Worm (Caenorhabditis elegans) whole organism, L3 larva: ENCODE results near the gene K04C2.2.

ENCODE experiments used
- R02D3.7 ChIP-seq: fragments of 150-350 bp; optimal IDR thresholded peaks from 2 replicates; lab custom pipeline; 2014; ENCODE audit warnings: missing biosample characterization, missing genetic modification characterization
- ZK546.5 ChIP-seq: sonication (generic microtip); optimal IDR thresholded peaks from 2 replicates; lab custom pipeline; 2017; ENCODE audit warnings: missing biosample characterization, missing genetic modification characterization
- ama-1 ChIP-seq: fragments of 150-350 bp; optimal IDR thresholded peaks from 2 replicates; lab custom pipeline; 2018
- ceh-82 ChIP-seq: fragments of 150-350 bp; optimal IDR thresholded peaks from 2 replicates; lab custom pipeline; 2014; ENCODE audit warnings: missing biosample characterization, missing genetic modification characterization
- ceh-9 ChIP-seq: sonication (generic microtip); optimal IDR thresholded peaks from 2 replicates; lab custom pipeline; 2018; ENCODE audit warnings: missing biosample characterization, missing genetic modification characterization
- daf-12 ChIP-seq: fragments of 150-350 bp; optimal IDR thresholded peaks from 2 replicates; lab custom pipeline; 2014; ENCODE audit warnings: missing biosample characterization, missing genetic modification reagents, missing genetic modification characterization
- elt-2 ChIP-seq: sonication (generic microtip); optimal IDR thresholded peaks from 2 replicates; lab custom pipeline; 2016; ENCODE audit warnings: missing genetic modification reagents, mild to moderate bottlenecking, missing genetic modification characterization, missing compliant biosample characterization
- elt-3 ChIP-seq, 3 experiments: fragments of 150-350 bp in 1 of 3; sonication (generic microtip) in 2 of 3; optimal IDR thresholded peaks; 2 replicates in 2 of 3; 4 replicates in 1 of 3; lab custom pipeline; 2014 to 2017; ENCODE audit warnings: missing biosample characterization in 3 of 3, missing genetic modification characterization in 3 of 3
- eor-1 ChIP-seq, 2 experiments: fragments of 150-350 bp; optimal IDR thresholded peaks; 2 replicates each; lab custom pipeline; 2014 to 2018; ENCODE audit warnings: missing biosample characterization in 2 of 2, missing genetic modification characterization in 2 of 2
- fkh-2 ChIP-seq: fragments of 150-350 bp; optimal IDR thresholded peaks from 2 replicates; lab custom pipeline; 2014; ENCODE audit warnings: missing biosample characterization, missing genetic modification reagents, missing genetic modification characterization
- fos-1 ChIP-seq: fragments of 150-350 bp; optimal IDR thresholded peaks from 2 replicates; lab custom pipeline; 2014; ENCODE audit warnings: missing biosample characterization, missing genetic modification characterization
- jun-1 ChIP-seq: fragments of 150-350 bp; optimal IDR thresholded peaks from 2 replicates; lab custom pipeline; 2014; ENCODE audit warnings: missing biosample characterization, missing genetic modification reagents, missing genetic modification characterization
- lsy-12 ChIP-seq: sonication (generic microtip); optimal IDR thresholded peaks from 2 replicates; lab custom pipeline; 2016; ENCODE audit warnings: mild to moderate bottlenecking, missing genetic modification characterization, missing compliant biosample characterization
- nfya-1 ChIP-seq: sonication (generic microtip); optimal IDR thresholded peaks from 2 replicates; lab custom pipeline; 2017; ENCODE audit warnings: missing genetic modification characterization, mild to moderate bottlenecking, missing compliant biosample characterization, antibody characterized with exemption, moderate library complexity; ENCODE audit not compliant: insufficient read depth
- nhr-11 ChIP-seq: fragments of 150-350 bp; optimal IDR thresholded peaks from 2 replicates; lab custom pipeline; 2014; ENCODE audit warnings: missing biosample characterization, missing genetic modification characterization
- nhr-12 ChIP-seq: fragments of 150-350 bp; optimal IDR thresholded peaks from 2 replicates; lab custom pipeline; 2014; ENCODE audit warnings: missing biosample characterization, missing genetic modification characterization
- nhr-23 ChIP-seq: fragments of 150-350 bp; optimal IDR thresholded peaks from 2 replicates; lab custom pipeline; 2014; ENCODE audit warnings: missing biosample characterization, missing genetic modification reagents, missing genetic modification characterization
- nhr-25 ChIP-seq: sonication (generic microtip); optimal IDR thresholded peaks from 2 replicates; lab custom pipeline; 2017; ENCODE audit warnings: missing biosample characterization, missing genetic modification characterization
- nhr-28 ChIP-seq: fragments of 150-350 bp; optimal IDR thresholded peaks from 2 replicates; lab custom pipeline; 2014; ENCODE audit warnings: missing biosample characterization, missing genetic modification characterization
- nhr-67 ChIP-seq: fragments of 150-350 bp; optimal IDR thresholded peaks from 2 replicates; lab custom pipeline; 2014; ENCODE audit warnings: missing biosample characterization, missing genetic modification characterization
- nhr-76 ChIP-seq: fragments of 150-350 bp; sonication (generic microtip); optimal IDR thresholded peaks from 5 replicates; lab custom pipeline; 2014; ENCODE audit warnings: missing biosample characterization, missing genetic modification characterization
- pha-4 ChIP-seq: fragments of 150-350 bp; optimal IDR thresholded peaks from 2 replicates; lab custom pipeline; 2014; ENCODE audit warnings: missing biosample characterization, missing genetic modification reagents, missing genetic modification characterization
- sea-2 ChIP-seq: fragments of 150-350 bp; sonication (generic microtip); optimal IDR thresholded peaks from 4 replicates; lab custom pipeline; 2014; ENCODE audit warnings: missing biosample characterization, missing genetic modification reagents, missing genetic modification characterization
- skn-1 ChIP-seq: fragments of 150-350 bp; optimal IDR thresholded peaks from 2 replicates; lab custom pipeline; 2014; ENCODE audit warnings: missing biosample characterization, missing genetic modification characterization
- unc-62 ChIP-seq: fragments of 150-350 bp; sonication (generic microtip); optimal IDR thresholded peaks from 4 replicates; lab custom pipeline; 2014; ENCODE audit warnings: missing biosample characterization, missing genetic modification reagents, missing genetic modification characterization
- ztf-11 ChIP-seq: fragments of 150-350 bp; optimal IDR thresholded peaks from 2 replicates; lab custom pipeline; 2014; ENCODE audit warnings: missing biosample characterization, missing genetic modification characterization
- ztf-4 ChIP-seq: fragments of 150-350 bp; optimal IDR thresholded peaks from 2 replicates; lab custom pipeline; 2014; ENCODE audit warnings: missing biosample characterization, missing genetic modification characterization

K04C2.2 gene

ce11 chrIII:6931896-6932295 lies 42.3 kb downstream of the K04C2.2 start, which contains the start of gene byn-1:
Gene byn-1 (plus strand): TSS chrIII:6932001.
- no peak for TF ChIP-seq sea-2 (GFP tag; lab: Kevin White, UChicago)
- no peak for TF ChIP-seq daf-12 (tag; lab: Kevin White, UChicago)
- TF ChIP-seq nhr-28: no peak
- TF ChIP-seq nhr-11 (tag; lab: Kevin White, UChicago): no peak
- TF ChIP-seq jun-1: no peak
- TF ChIP-seq ceh-82 (tag; lab: Kevin White, UChicago): no peak
- no peak for TF ChIP-seq nhr-23 (tag; lab: Kevin White, UChicago)
- TF ChIP-seq ceh-9: no peak
- TF ChIP-seq ztf-4: no peak
- no peak for TF ChIP-seq nhr-67 (tag; lab: Kevin White, UChicago)
- TF ChIP-seq fkh-2 (tag; lab: Kevin White, UChicago): no peak
- TF ChIP-seq R02D3.7: no peak
- TF ChIP-seq fos-1 (tag; lab: Kevin White, UChicago): no peak

- TF ChIP-seq elt-2 (tag; lab: Kevin White, UChicago) (no peak), unc-62 (GFP tag; lab: Kevin White, UChicago) (no peak), ztf-4 (no peak), ztf-11 (tag; lab: Kevin White, UChicago) (no peak), fos-1 (tag; lab: Kevin White, UChicago) (no peak), nhr-12 (tag; lab: Kevin White, UChicago) (no peak), lsy-12 (tag; lab: Kevin White, UChicago) (no peak), ama-1 (lab: Kevin White, UChicago) (no peak), jun-1 (no peak), nhr-76 (tag; lab: Kevin White, UChicago) (no peak), skn-1 (tag; lab: Kevin White, UChicago) (no peak), ceh-9 (no peak), ZK546.5 (tag; lab: Kevin White, UChicago) (no peak), nhr-25 (no peak), eor-1 (tag; optimal IDR thresholded peaks at IDR 0.05; lab: Kevin White, UChicago) (no peak), elt-3 (tag; optimal IDR thresholded peaks at IDR 0.05; lab: Kevin White, UChicago) (no peak), nfya-1 (no peak)
These were observed 45.9 kb downstream of the K04C2.2 start, which contains the start of the genes F57B9.8 and coq-2 for ce11 chrIII:6935269-6936017. Gene F57B9.8 (minus strand): TSS chrIII:6935319. Gene coq-2 (plus strand): TSS chrIII:6935967.

ce11 chrIII:6939523-6939922 lies 49.9 kb downstream of the K04C2.2 start, which contains the start of gene F57B9.3:
Gene F57B9.3 (plus strand): TSS chrIII:6939823.
- TF ChIP-seq elt-2 (tag; lab: Kevin White, UChicago): no peak
- TF ChIP-seq pha-4: peak; percentile 43
